Worm (Caenorhabditis elegans) whole organism, late embryonic: ENCODE data around the gene W02H3.3.

Source experiments
- elt-2 ChIP-seq: sonication (generic microtip); optimal IDR thresholded peaks from 2 replicates; lab custom pipeline; 2016; ENCODE audit warnings: missing genetic modification reagents, missing genetic modification characterization, missing compliant biosample characterization
- pha-2 ChIP-seq: sonication (generic microtip); optimal IDR thresholded peaks from 2 replicates; lab custom pipeline; 2017; ENCODE audit warnings: mild to moderate bottlenecking, missing genetic modification characterization, missing compliant biosample characterization

Gene W02H3.3

DNA sequence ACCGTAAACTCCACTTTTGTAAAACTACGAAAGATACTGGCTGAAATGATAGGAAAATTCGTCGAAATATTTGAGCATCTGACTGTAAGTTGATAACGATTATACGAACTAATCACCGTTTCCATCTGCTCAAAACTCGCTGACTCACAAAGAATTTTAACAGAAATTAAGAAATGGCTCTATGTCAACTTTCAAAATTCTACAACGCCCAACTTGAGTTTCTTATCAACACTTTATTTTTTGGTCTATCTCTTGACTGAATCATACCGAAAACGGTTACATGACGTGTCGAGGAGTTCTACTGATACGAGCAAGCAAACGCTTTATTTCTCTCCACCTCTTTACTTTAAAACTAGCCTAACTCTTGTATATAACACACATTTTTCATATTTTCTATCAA is 50.8 kb downstream of the W02H3.3 start, which contains the start of gene clc-1:
TSS of gene clc-1 (plus strand) at position 264 of the 400 bp plus-strand sequence.
- no peak for TF ChIP-seq pha-2 (tag; lab: Kevin White, UChicago)
- TF ChIP-seq elt-2, result peak; percentile 59
